Worm (Caenorhabditis elegans): Measurements from ENCODE around the gene C08F8.2.
A peak's percentile ranks its signal among the peaks of the same experiment; 100 is the strongest.

C08F8.2 gene

ce11 chrIV:11118837-11119491, 31.8 kb upstream of the C08F8.2 start, which contains the start of the genes imp-2 and enpl-1 (continued):
- TF ChIP-seq ceh-8 (GFP tag; optimal IDR thresholded peaks at IDR 0.05), result peak; percentile 57
- TF ChIP-seq ces-1 (GFP tag; optimal IDR thresholded peaks at IDR 0.05), result no peak
- TF ChIP-seq nhr-90 (tag; optimal IDR thresholded peaks at IDR 0.05; ENCODE audit: poor library complexity), result peak; percentile 88
- TF ChIP-seq nhr-28 (tag; optimal IDR thresholded peaks at IDR 0.05), result no peak
- TF ChIP-seq hlh-17 (GFP tag; optimal IDR thresholded peaks at IDR 0.05; ENCODE audit: borderline replicate concordance), result no peak
- peak; percentile 75 for TF ChIP-seq ztf-4 (tag; optimal IDR thresholded peaks at IDR 0.05)
- peak; percentile 91 for TF ChIP-seq unc-86 (tag; optimal IDR thresholded peaks at IDR 0.05)
- no peak for TF ChIP-seq ceh-88 (GFP tag; IDR thresholded peaks at IDR 0.05)
- peak; percentile 72 for TF ChIP-seq elt-2 (tag; optimal IDR thresholded peaks at IDR 0.05)

ce11 chrIV:11119972-11120562, 30.7 kb upstream of the C08F8.2 start:
- TF ChIP-seq ceh-63 (GFP tag; optimal IDR thresholded peaks at IDR 0.05) (no peak), lsy-2 (tag; optimal IDR thresholded peaks at IDR 0.05) (no peak), mab-9 (GFP tag; IDR thresholded peaks at IDR 0.05) (no peak), isw-1 (GFP tag; IDR thresholded peaks at IDR 0.05) (no peak), lin-39 (tag; optimal IDR thresholded peaks at IDR 0.05) (no peak), elt-3 (tag; optimal IDR thresholded peaks at IDR 0.05) (peak in 2 of 6 experiments; percentile 25 to 76), jun-1 (tag; optimal IDR thresholded peaks at IDR 0.05) (no peak), fos-1 (tag; optimal IDR thresholded peaks at IDR 0.05) (no peak), blmp-1 (tag; optimal IDR thresholded peaks at IDR 0.05) (peak; percentile 77), unc-62 (GFP tag; optimal IDR thresholded peaks at IDR 0.05) (no peak), C16A3.4 (tag; optimal IDR thresholded peaks at IDR 0.05) (no peak), dsc-1 (tag; optimal IDR thresholded peaks at IDR 0.05) (no peak), egl-13 (tag; optimal IDR thresholded peaks at IDR 0.05) (no peak), skn-1 (tag; optimal IDR thresholded peaks at IDR 0.05) (no peak), lin-14 (GFP tag; optimal IDR thresholded peaks at IDR 0.05) (peak; percentile 67), nhr-84 (tag; optimal IDR thresholded peaks at IDR 0.05) (no peak), nhr-77 (tag; optimal IDR thresholded peaks at IDR 0.05) (no peak), alr-1 (tag; optimal IDR thresholded peaks at IDR 0.05; ENCODE audit: borderline replicate concordance) (no peak), nhr-85 (tag) (peak; percentile 84), ztf-4 (tag; optimal IDR thresholded peaks at IDR 0.05) (peak; percentile 11), mdl-1 (tag; optimal IDR thresholded peaks at IDR 0.05) (no peak), C04F5.9 (tag; optimal IDR thresholded peaks at IDR 0.05) (no peak), mep-1 (tag; optimal IDR thresholded peaks at IDR 0.05) (peak; percentile 42), vab-15 (tag; optimal IDR thresholded peaks at IDR 0.05) (no peak), sox-4 (tag; optimal IDR thresholded peaks at IDR 0.05) (no peak)

- TF ChIP-seq irx-1 (tag; optimal IDR thresholded peaks at IDR 0.05), result no peak
- TF ChIP-seq zag-1 (tag; optimal IDR thresholded peaks at IDR 0.05), result no peak
- TF ChIP-seq dpl-1 (GFP tag; optimal IDR thresholded peaks at IDR 0.05), result no peak
- no peak for TF ChIP-seq fos-1 (tag; optimal IDR thresholded peaks at IDR 0.05)
- no peak for TF ChIP-seq zip-4 (GFP tag; optimal IDR thresholded peaks at IDR 0.05)
- TF ChIP-seq ceh-88 (GFP tag; IDR thresholded peaks at IDR 0.05), result no peak
- TF ChIP-seq hlh-4 (tag; optimal IDR thresholded peaks at IDR 0.05), result no peak
- TF ChIP-seq tlp-1 (tag; optimal IDR thresholded peaks at IDR 0.05), result no peak
- TF ChIP-seq nhr-28 (tag; optimal IDR thresholded peaks at IDR 0.05), result no peak
- TF ChIP-seq unc-62 (GFP tag; optimal IDR thresholded peaks at IDR 0.05), result no peak
- no peak for TF ChIP-seq ztf-11 (tag; optimal IDR thresholded peaks at IDR 0.05)
- no peak for TF ChIP-seq ceh-63 (GFP tag; optimal IDR thresholded peaks at IDR 0.05)
- no peak for TF ChIP-seq nhr-84 (tag; optimal IDR thresholded peaks at IDR 0.05)
- no peak for TF ChIP-seq sptf-1 (tag; optimal IDR thresholded peaks at IDR 0.05)
Measured at ce11 chrIV:11124674-11125073, 26.1 kb upstream of the C08F8.2 start, which contains the start of gene spo-11. TSS of gene spo-11 (minus strand) at chrIV:11124862.
